Fruit fly (Drosophila melanogaster) whole organism: ENCODE measurements around the gene sna.

Source experiments
- CG8478 ChIP-seq: fragments of >200 bp; optimal IDR thresholded peaks from 2 replicates; lab custom pipeline; 2018; ENCODE audit warnings: inconsistent platforms
- Dll ChIP-seq: fragments of >200 bp; optimal IDR thresholded peaks from 2 replicates; lab custom pipeline; 2017
- EcR ChIP-seq, 2 experiments: fragments of >200 bp; optimal IDR thresholded peaks; 2 replicates each; lab custom pipeline; 2017; ENCODE audit warnings: missing biosample characterization in 2 of 2, missing genetic modification characterization in 2 of 2, missing genetic modification reagents in 2 of 2
- psq ChIP-seq: fragments of >200 bp; optimal IDR thresholded peaks from 2 replicates; lab custom pipeline; 2017
- usp ChIP-seq: fragments of >200 bp; optimal IDR thresholded peaks from 2 replicates; lab custom pipeline; 2017; ENCODE audit warnings: missing biosample characterization, missing genetic modification characterization, mixed read lengths

DNA sequence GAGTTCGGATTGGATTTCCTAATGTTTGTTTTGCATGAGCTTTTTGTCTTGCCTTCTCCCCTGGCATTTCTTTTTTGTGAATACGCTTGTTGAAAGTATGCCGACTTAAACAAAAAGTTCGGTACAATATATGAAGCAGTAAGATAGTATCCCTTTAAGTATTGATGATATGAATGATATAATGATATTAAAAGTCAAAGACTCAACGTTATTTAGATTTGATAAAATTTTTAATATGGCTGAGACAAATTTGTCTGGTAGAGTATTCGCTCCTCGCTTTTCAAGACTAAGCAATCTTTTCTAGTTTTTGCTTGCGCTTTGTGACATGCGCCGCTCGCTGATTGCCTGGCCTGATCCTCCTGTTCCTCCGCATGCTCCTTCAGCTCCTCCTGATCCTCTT, 3.7 kb downstream of the sna start:
- TF ChIP-seq usp (GFP tag; lab: Kevin White, UChicago) = no peak
- no peak for TF ChIP-seq CG8478 (lab: Kevin White, UChicago)
- TF ChIP-seq psq (lab: Kevin White, UChicago) = no peak
- TF ChIP-seq EcR (GFP tag; optimal IDR thresholded peaks at IDR 0.05; lab: Kevin White, UChicago) = no peak
- TF ChIP-seq Dll (lab: Kevin White, UChicago) = no peak
